Fruit fly (Drosophila melanogaster) whole organism, embryonic: ENCODE results near the gene tyf.

Source experiments
- Ada2b ChIP-seq: fragments of 200-800 bp; sonication (Bioruptor generic); IDR thresholded peaks from 2 replicates; pipeline ENCODE4 v1.3.6; 2022; ENCODE audit warnings: missing biosample characterization, missing genetic modification characterization
- CG10209 ChIP-seq: fragments of 200-800 bp; sonication (Bioruptor generic); optimal IDR thresholded peaks from 3 replicates; lab custom pipeline; 2017; ENCODE audit warnings: missing biosample characterization, mild to moderate bottlenecking, missing genetic modification characterization, missing genetic modification reagents
- CG11085 ChIP-seq: fragments of 200-800 bp; sonication (Bioruptor generic); IDR thresholded peaks from 2 replicates; pipeline ENCODE4 v1.3.6; 2022; ENCODE audit warnings: missing biosample characterization, missing genetic modification characterization
- CG11456 ChIP-seq: fragments of 200-800 bp; sonication (Bioruptor generic); IDR thresholded peaks from 3 replicates; pipeline ENCODE4 v1.3.6; 2022; ENCODE audit warnings: missing biosample characterization, missing genetic modification characterization
- CG11504 ChIP-seq: fragments of 200-800 bp; sonication (Bioruptor generic); optimal IDR thresholded peaks from 3 replicates; lab custom pipeline; 2019; ENCODE audit warnings: missing biosample characterization, mild to moderate bottlenecking, missing genetic modification characterization, moderate library complexity
- CG1233 ChIP-seq: fragments of 200-800 bp; sonication (Bioruptor generic); optimal IDR thresholded peaks from 4 replicates; lab custom pipeline; 2018; ENCODE audit warnings: missing biosample characterization, mild to moderate bottlenecking, missing genetic modification characterization
- CG12769 ChIP-seq: fragments of 200-800 bp; sonication (Bioruptor generic); optimal IDR thresholded peaks from 2 replicates; lab custom pipeline; 2019; ENCODE audit warnings: missing biosample characterization, mild to moderate bottlenecking, missing genetic modification characterization, moderate library complexity
- CG13287 ChIP-seq: fragments of 200-800 bp; sonication (Bioruptor generic); IDR thresholded peaks from 2 replicates; pipeline ENCODE4 v1.3.6; 2022; ENCODE audit warnings: missing biosample characterization, missing genetic modification characterization; ENCODE audit not compliant: partially characterized antibody
- CG14014 ChIP-seq: fragments of 200-800 bp; sonication (Bioruptor generic); IDR thresholded peaks from 2 replicates; pipeline ENCODE4 v1.3.6; 2022; ENCODE audit warnings: missing biosample characterization, missing genetic modification characterization
- CG14710 ChIP-seq: fragments of 200-800 bp; sonication (Bioruptor generic); optimal IDR thresholded peaks from 3 replicates; lab custom pipeline; 2019; ENCODE audit warnings: missing biosample characterization, mild to moderate bottlenecking, missing genetic modification characterization, moderate library complexity
- CG15073 ChIP-seq: fragments of 200-800 bp; sonication (Bioruptor generic); optimal IDR thresholded peaks from 2 replicates; lab custom pipeline; 2016; ENCODE audit warnings: missing biosample characterization, missing genetic modification characterization
- CG15269 ChIP-seq: fragments of 200-800 bp; sonication (Bioruptor generic); optimal IDR thresholded peaks from 2 replicates; lab custom pipeline; 2018; ENCODE audit warnings: missing biosample characterization, mild to moderate bottlenecking, missing genetic modification characterization, moderate library complexity
- CG1529 ChIP-seq: fragments of 200-800 bp; sonication (Bioruptor generic); optimal IDR thresholded peaks from 3 replicates; lab custom pipeline; 2018; ENCODE audit warnings: missing biosample characterization, missing genetic modification characterization
- CG18011 ChIP-seq: fragments of 200-800 bp; sonication (Bioruptor generic); optimal IDR thresholded peaks from 2 replicates; lab custom pipeline; 2017; ENCODE audit warnings: missing biosample characterization, missing genetic modification characterization, mild to moderate bottlenecking, moderate library complexity, missing genotype
- CG30020 ChIP-seq: fragments of 200-800 bp; optimal IDR thresholded peaks from 2 replicates; lab custom pipeline; 2019; ENCODE audit warnings: missing biosample characterization, mild to moderate bottlenecking, missing genetic modification characterization, moderate library complexity
- CG31224 ChIP-seq: fragments of 200-800 bp; sonication (Bioruptor generic); IDR thresholded peaks from 2 replicates; pipeline ENCODE4 v1.3.6; 2022; ENCODE audit warnings: missing biosample characterization, missing genetic modification characterization
- CG32772 ChIP-seq: fragments of 200-800 bp; sonication (Bioruptor generic); IDR thresholded peaks from 2 replicates; pipeline ENCODE4 v1.3.6; 2022; ENCODE audit warnings: missing biosample characterization, missing genetic modification characterization
- CG4360 ChIP-seq: fragments of 200-800 bp; sonication (Bioruptor generic); IDR thresholded peaks from 2 replicates; pipeline ENCODE4 v1.3.6; 2022; ENCODE audit warnings: missing biosample characterization, missing genetic modification characterization
- CG6683 ChIP-seq: fragments of 200-800 bp; sonication (Bioruptor generic); optimal IDR thresholded peaks from 2 replicates; lab custom pipeline; 2017; ENCODE audit warnings: missing biosample characterization, mild to moderate bottlenecking, missing genetic modification characterization, missing genetic modification reagents
- Dbx ChIP-seq: fragments of 200-800 bp; sonication (Bioruptor generic); IDR thresholded peaks from 3 replicates; pipeline ENCODE4 v1.3.6; 2022; ENCODE audit warnings: missing biosample characterization, missing genetic modification characterization
- Dp ChIP-seq: fragments of 200-800 bp; sonication (Bioruptor generic); optimal IDR thresholded peaks from 2 replicates; lab custom pipeline; 2018; ENCODE audit warnings: missing biosample characterization, mild to moderate bottlenecking, missing genetic modification characterization, moderate library complexity
- HmgD ChIP-seq: fragments of 200-800 bp; sonication (Bioruptor generic); optimal IDR thresholded peaks from 3 replicates; lab custom pipeline; 2016; ENCODE audit warnings: missing biosample characterization, missing genetic modification characterization
- Hr3 ChIP-seq: fragments of 200-800 bp; sonication (Bioruptor generic); optimal IDR thresholded peaks from 3 replicates; lab custom pipeline; 2016; ENCODE audit warnings: missing biosample characterization, missing genetic modification characterization
- MESR4 ChIP-seq: fragments of 200-800 bp; sonication (Bioruptor generic); optimal IDR thresholded peaks from 2 replicates; lab custom pipeline; 2018; ENCODE audit warnings: missing biosample characterization, mild to moderate bottlenecking, missing genetic modification characterization, moderate library complexity
- NfI ChIP-seq: fragments of 200-800 bp; sonication (Bioruptor generic); optimal IDR thresholded peaks from 3 replicates; lab custom pipeline; 2018; ENCODE audit warnings: missing biosample characterization, mild to moderate bottlenecking, missing genetic modification characterization, moderate library complexity
- Ptx1 ChIP-seq: fragments of 200-800 bp; sonication (Bioruptor generic); IDR thresholded peaks from 2 replicates; pipeline ENCODE4 v1.3.6; 2022; ENCODE audit warnings: missing biosample characterization, missing genetic modification characterization
- Rfx ChIP-seq: fragments of 200-800 bp; sonication (Bioruptor generic); IDR thresholded peaks from 2 replicates; pipeline ENCODE4 v1.3.6; 2022; ENCODE audit warnings: missing biosample characterization, missing genetic modification characterization
- Trl ChIP-seq, 3 experiments: fragments of >200 bp in 2 of 3; fragments of 200-800 bp in 1 of 3; sonication (Bioruptor generic) in 1 of 3; optimal IDR thresholded peaks; 2 replicates in 1 of 3; 3 replicates in 2 of 3; lab custom pipeline; 2016 to 2017; ENCODE audit warnings: missing biosample characterization in 1 of 3, missing genetic modification characterization in 1 of 3
- Xbp1 ChIP-seq: fragments of 200-800 bp; sonication (Bioruptor generic); optimal IDR thresholded peaks from 3 replicates; lab custom pipeline; 2016; ENCODE audit warnings: missing biosample characterization, mild to moderate bottlenecking, missing genetic modification characterization
- al ChIP-seq: fragments of 200-800 bp; sonication (Bioruptor generic); IDR thresholded peaks from 2 replicates; pipeline ENCODE4 v1.3.6; 2022; ENCODE audit warnings: missing biosample characterization, missing genetic modification characterization
- ap ChIP-seq: fragments of 200-800 bp; sonication (Bioruptor generic); IDR thresholded peaks from 2 replicates; pipeline ENCODE4 v1.3.6; 2022; ENCODE audit warnings: missing biosample characterization, missing genetic modification characterization
- chif ChIP-seq, 2 experiments: fragments of 200-800 bp; sonication (Bioruptor generic); optimal IDR thresholded peaks; 3 replicates each; lab custom pipeline; 2016; ENCODE audit warnings: missing biosample characterization in 2 of 2, missing genetic modification characterization in 2 of 2
- crol ChIP-seq: fragments of 200-800 bp; sonication (Bioruptor generic); IDR thresholded peaks from 2 replicates; pipeline ENCODE4 v1.3.6; 2022; ENCODE audit warnings: missing biosample characterization, missing genetic modification characterization
- cwo ChIP-seq: fragments of 200-800 bp; sonication (Bioruptor generic); optimal IDR thresholded peaks from 3 replicates; lab custom pipeline; 2017; ENCODE audit warnings: missing biosample characterization, missing genetic modification characterization, mild to moderate bottlenecking, moderate library complexity, missing genetic modification reagents
- dmrt99B ChIP-seq: fragments of 200-800 bp; sonication (Bioruptor generic); optimal IDR thresholded peaks from 2 replicates; lab custom pipeline; 2018; ENCODE audit warnings: missing biosample characterization, mild to moderate bottlenecking, missing genetic modification characterization, moderate library complexity
- esg ChIP-seq: fragments of 200-800 bp; sonication (Bioruptor generic); conservative IDR thresholded peaks from 2 replicates; pipeline ENCODE4 v1.3.6; 2022; ENCODE audit warnings: missing biosample characterization, missing genetic modification characterization
- eyg ChIP-seq: fragments of 200-800 bp; sonication (Bioruptor generic); optimal IDR thresholded peaks from 3 replicates; lab custom pipeline; 2016; ENCODE audit warnings: missing biosample characterization, missing genetic modification characterization
- gfzf ChIP-seq: fragments of 200-800 bp; sonication (Bioruptor generic); optimal IDR thresholded peaks from 2 replicates; lab custom pipeline; 2016; ENCODE audit warnings: missing biosample characterization, mild to moderate bottlenecking, missing genetic modification characterization, moderate library complexity
- her ChIP-seq: fragments of 200-800 bp; sonication (Bioruptor generic); optimal IDR thresholded peaks from 2 replicates; lab custom pipeline; 2016; ENCODE audit warnings: missing biosample characterization, missing genetic modification characterization
- ind ChIP-seq: fragments of 200-800 bp; sonication (Bioruptor generic); optimal IDR thresholded peaks from 3 replicates; lab custom pipeline; 2016; ENCODE audit warnings: missing biosample characterization, missing genetic modification characterization
- jing ChIP-seq: fragments of 200-800 bp; sonication (Bioruptor generic); optimal IDR thresholded peaks from 2 replicates; lab custom pipeline; 2018; ENCODE audit warnings: missing biosample characterization, mild to moderate bottlenecking, missing genetic modification characterization
- oc ChIP-seq: fragments of 200-800 bp; sonication (Bioruptor generic); optimal IDR thresholded peaks from 2 replicates; lab custom pipeline; 2018; ENCODE audit warnings: missing biosample characterization, mild to moderate bottlenecking, missing genetic modification characterization, moderate library complexity
- pan ChIP-seq, 4 experiments: fragments of >200 bp in 3 of 4; fragments of 200-800 bp in 1 of 4; sonication (Bioruptor generic) in 1 of 4; optimal IDR thresholded peaks in 3 of 4; IDR thresholded peaks in 1 of 4; 2 replicates each; pipeline versions ENCODE4 v1.3.6 to Lab custom; 2017 to 2022; ENCODE audit warnings: missing biosample characterization in 2 of 4, missing genetic modification characterization in 2 of 4, mixed read lengths in 1 of 4
- ro ChIP-seq: fragments of 200-800 bp; sonication (Bioruptor generic); IDR thresholded peaks from 2 replicates; pipeline ENCODE4 v1.3.6; 2022; ENCODE audit warnings: missing biosample characterization, missing genetic modification characterization
- row ChIP-seq: fragments of 200-800 bp; sonication (Bioruptor generic); IDR thresholded peaks from 3 replicates; pipeline ENCODE4 v1.3.6; 2022; ENCODE audit warnings: missing biosample characterization, missing genetic modification characterization
- sna ChIP-seq: fragments of 200-800 bp; sonication (Bioruptor generic); IDR thresholded peaks from 2 replicates; pipeline ENCODE4 v1.3.6; 2022; ENCODE audit warnings: missing biosample characterization, missing genetic modification characterization; ENCODE audit not compliant: partially characterized antibody
- sug ChIP-seq: fragments of 200-800 bp; optimal IDR thresholded peaks from 2 replicates; lab custom pipeline; 2019; ENCODE audit warnings: missing biosample characterization, mild to moderate bottlenecking, missing genetic modification characterization, moderate library complexity
- zfh1 ChIP-seq: fragments of 200-800 bp; sonication (Bioruptor generic); IDR thresholded peaks from 3 replicates; pipeline ENCODE4 v1.3.6; 2022; ENCODE audit warnings: missing biosample characterization, missing genetic modification characterization

Gene tyf

DNA sequence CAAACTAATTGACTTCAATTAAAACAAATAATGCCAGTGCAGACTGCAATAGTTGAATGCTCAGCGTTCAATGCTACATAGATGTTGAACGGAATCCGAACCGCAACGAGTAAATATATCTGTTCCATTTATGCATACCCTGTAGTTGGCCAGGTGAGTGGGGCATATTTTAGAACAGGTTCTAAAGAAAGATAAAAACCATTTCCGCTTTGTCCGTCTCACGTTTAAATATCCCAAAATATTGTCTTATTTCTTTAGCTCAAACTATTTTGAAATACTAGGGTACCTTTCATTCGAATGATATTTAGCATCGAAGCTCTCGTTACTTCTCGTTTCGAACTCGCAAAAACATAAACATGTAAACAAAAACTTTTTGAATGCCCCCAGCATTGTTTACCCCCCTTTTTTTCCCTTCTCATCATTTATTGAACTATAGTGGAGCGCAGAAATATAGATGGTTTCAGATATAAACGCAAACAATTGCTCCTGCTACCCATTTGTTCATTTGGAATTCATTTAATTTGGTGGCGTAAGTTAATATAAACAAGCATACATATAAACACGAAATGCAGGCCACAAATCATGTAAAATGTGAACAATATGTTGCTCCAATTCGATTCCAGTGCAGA lies 55.4 kb downstream of the tyf start (continued):
- TF ChIP-seq al (GFP tag; lab: Robert Waterston, UW) (peak; percentile 23; the same call in 1 of the 2 replicates), CG31224 (GFP tag; lab: Robert Waterston, UW) (peak; percentile 52; the same call in 1 of the 2 replicates), Hr3 (GFP tag; lab: Kevin White, UChicago) (peak; percentile 15), cwo (no peak), ap (GFP tag; lab: Robert Waterston, UW) (0 out of 2 replicates have a peak, but pooled peaks have one; percentile 37), Xbp1 (GFP tag; lab: Kevin White, UChicago) (peak; percentile 19), Trl (optimal IDR thresholded peaks at IDR 0.05; lab: Kevin White, UChicago) (no peak), Trl (GFP tag; optimal IDR thresholded peaks at IDR 0.05; lab: Kevin White, UChicago) (no peak), jing (GFP tag; lab: Kevin White, UChicago) (no peak), NfI (GFP tag; lab: Kevin White, UChicago) (peak; percentile 26), CG13287 (no peak), CG11504 (tag; lab: Kevin White, UChicago) (peak; percentile 53), crol (GFP tag; lab: Robert Waterston, UW) (no peak), CG15269 (peak; percentile 36), Rfx (GFP tag; lab: Robert Waterston, UW) (peak; percentile 34; the same call in 1 of the 2 replicates), ro (GFP tag; lab: Robert Waterston, UW) (no peak), CG1529 (GFP tag; lab: Kevin White, UChicago) (no peak), row (GFP tag; lab: Robert Waterston, UW) (peak; percentile 63), sna (no peak), CG4360 (no peak), CG30020 (no peak), HmgD (GFP tag; lab: Kevin White, UChicago) (no peak), CG18011 (GFP tag; lab: Kevin White, UChicago) (no peak), oc (tag; lab: Kevin White, UChicago) (no peak), CG15073 (GFP tag; lab: Kevin White, UChicago) (no peak), CG10209 (peak; percentile 1), ind (GFP tag; lab: Kevin White, UChicago) (peak; percentile 34), CG14710 (tag; lab: Kevin White, UChicago) (no peak), zfh1 (GFP tag; lab: Robert Waterston, UW) (0 out of 3 replicates have a peak, but pooled peaks have one; percentile 32), MESR4 (GFP tag; lab: Kevin White, UChicago) (no peak), CG12769 (no peak), CG14014 (0 out of 2 replicates have a peak, but pooled peaks have one; percentile 22), Ptx1 (GFP tag; lab: Robert Waterston, UW) (peak; percentile 52), CG1233 (GFP tag; lab: Kevin White, UChicago) (no peak), Dp (GFP tag; lab: Kevin White, UChicago) (no peak), Dbx (GFP tag; lab: Robert Waterston, UW) (0 out of 3 replicates have a peak, but pooled peaks have one; percentile 17), Ada2b (GFP tag; lab: Robert Waterston, UW) (peak; percentile 34; the same call in 1 of the 2 replicates), gfzf (GFP tag; lab: Kevin White, UChicago) (no peak), pan (optimal IDR thresholded peaks at IDR 0.05; lab: Kevin White, UChicago) (no peak), pan (GFP tag; optimal IDR thresholded peaks at IDR 0.05 in 1 of 2, IDR thresholded peaks at IDR 0.05 in 1 of 2) (peak in 1 of 2 experiments; percentile 48), eyg (GFP tag; lab: Kevin White, UChicago) (no peak), esg (GFP tag; lab: Robert Waterston, UW) (peak; percentile 20; the same call in 1 of the 2 replicates), CG6683 (GFP tag; lab: Kevin White, UChicago) (no peak), dmrt99B (tag; lab: Kevin White, UChicago) (peak; percentile 37), chif (GFP tag; optimal IDR thresholded peaks at IDR 0.05; lab: Kevin White, UChicago) (peak; percentile 22 to 23), CG32772 (GFP tag; lab: Robert Waterston, UW) (no peak), her (GFP tag; lab: Kevin White, UChicago) (no peak), CG11085 (GFP tag; lab: Robert Waterston, UW) (no peak), sug (tag; lab: Kevin White, UChicago) (peak; percentile 10), CG11456 (no peak; the same call in 2 of the 3 replicates)
